Worm (Caenorhabditis elegans): Measurements from ENCODE around the gene obr-3.

DNA sequence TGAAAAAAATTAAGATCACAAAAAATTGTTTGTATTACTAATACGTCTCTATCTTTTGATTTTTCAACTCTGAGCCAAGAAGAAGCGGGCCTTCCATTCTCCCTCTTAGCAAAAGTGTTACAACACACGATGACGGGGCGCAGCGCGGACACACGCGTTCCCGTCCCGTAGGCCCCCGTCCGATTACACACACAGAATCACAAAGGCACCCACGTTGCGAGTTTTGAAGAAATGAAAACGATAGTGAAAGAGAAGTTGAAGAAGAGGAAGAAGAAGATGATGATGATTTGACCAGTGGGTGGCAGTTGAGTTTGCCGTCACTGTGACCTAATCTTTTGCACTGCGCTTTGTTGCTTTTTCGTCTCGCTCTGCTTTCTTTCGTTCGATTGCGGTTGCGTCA lies 36.4 kb upstream of the obr-3 start:
- TF ChIP-seq let-526 (GFP tag; IDR thresholded peaks at IDR 0.05) (no peak), ztf-28 (GFP tag; IDR thresholded peaks at IDR 0.05) (no peak), B0261.1 (tag; optimal IDR thresholded peaks at IDR 0.05) (no peak), B0019.2 (GFP tag; conservative IDR thresholded peaks at IDR 0.05) (no peak), ama-1 (optimal IDR thresholded peaks at IDR 0.05) (no peak), ama-1 (GFP tag; optimal IDR thresholded peaks at IDR 0.05) (no peak), ztf-25 (GFP tag; IDR thresholded peaks at IDR 0.05) (no peak), atf-7 (tag; optimal IDR thresholded peaks at IDR 0.05) (no peak), ceh-27 (GFP tag; optimal IDR thresholded peaks at IDR 0.05) (no peak), ccch-3 (GFP tag; optimal IDR thresholded peaks at IDR 0.05) (no peak), Y67H2A.10 (GFP tag; conservative IDR thresholded peaks at IDR 0.05) (no peak), C06A6.2 (GFP tag; conservative IDR thresholded peaks at IDR 0.05) (no peak), unc-62 (GFP tag; optimal IDR thresholded peaks at IDR 0.05) (no peak), F57C9.4 (tag; optimal IDR thresholded peaks at IDR 0.05) (no peak)
